Worm (Caenorhabditis elegans) whole organism, L4 larva: ENCODE results near the gene T20G5.9.
A peak's percentile ranks its signal among the peaks of the same experiment; 100 is the strongest.

ENCODE experiments used
- F26F4.8 ChIP-seq: fragments of 200-800 bp; sonication (Bioruptor generic); conservative IDR thresholded peaks from 2 replicates; pipeline ENCODE4 v1.3.6; 2022; ENCODE audit warnings: missing genetic modification characterization, missing compliant biosample characterization
- F37D6.2 ChIP-seq: sonication (generic microtip); optimal IDR thresholded peaks from 2 replicates; lab custom pipeline; 2016; ENCODE audit warnings: mild to moderate bottlenecking, missing genetic modification characterization, missing compliant biosample characterization
- F49E8.2 ChIP-seq: sonication (generic microtip); optimal IDR thresholded peaks from 2 replicates; lab custom pipeline; 2016; ENCODE audit warnings: missing compliant biosample characterization, mild to moderate bottlenecking, missing genetic modification characterization, borderline replicate concordance
- T20F7.1 ChIP-seq: fragments of 200-800 bp; sonication (Bioruptor generic); optimal IDR thresholded peaks from 2 replicates; lab custom pipeline; 2018; ENCODE audit warnings: mild to moderate bottlenecking, missing genetic modification characterization, missing compliant biosample characterization
- T26A8.4 ChIP-seq: fragments of 200-800 bp; sonication (Bioruptor generic); IDR thresholded peaks from 2 replicates; pipeline ENCODE4 v1.3.6; 2022; ENCODE audit warnings: missing genetic modification characterization, missing compliant biosample characterization
- Y75B8A.6 ChIP-seq: fragments of 200-800 bp; sonication (Bioruptor generic); IDR thresholded peaks from 2 replicates; pipeline ENCODE4 v1.3.6; 2022; ENCODE audit warnings: missing genetic modification reagents, missing genetic modification characterization, missing compliant biosample characterization
- ZK546.5 ChIP-seq, 2 experiments: sonication (generic microtip); optimal IDR thresholded peaks; 2 replicates each; lab custom pipeline; 2017; ENCODE audit warnings: missing biosample characterization in 2 of 2, missing genetic modification characterization in 2 of 2
- aha-1 ChIP-seq: fragments of 150-350 bp; peaks from one replicate; lab custom pipeline; 2014; ENCODE audit warnings: missing biosample characterization, missing genetic modification characterization
- ama-1 ChIP-seq: fragments of 150-350 bp; optimal IDR thresholded peaks from 2 replicates; lab custom pipeline; 2014; ENCODE audit warnings: inconsistent platforms, mixed read lengths
- arid-1 ChIP-seq: fragments of 200-800 bp; sonication (Bioruptor generic); conservative IDR thresholded peaks from 2 replicates; pipeline ENCODE4 v1.3.6; 2022; ENCODE audit warnings: missing genetic modification reagents, missing genetic modification characterization, missing compliant biosample characterization
- ceh-20 ChIP-seq: fragments of 200-800 bp; sonication (Bioruptor generic); IDR thresholded peaks from 2 replicates; pipeline ENCODE4 v1.3.6; 2022; ENCODE audit warnings: missing genetic modification reagents, missing genetic modification characterization, missing compliant biosample characterization
- ceh-82 ChIP-seq: sonication (generic microtip); optimal IDR thresholded peaks from 2 replicates; lab custom pipeline; 2017; ENCODE audit warnings: missing biosample characterization, missing genetic modification characterization
- ces-1 ChIP-seq: fragments of 150-350 bp; sonication (generic microtip); optimal IDR thresholded peaks from 4 replicates; lab custom pipeline; 2014; ENCODE audit warnings: missing biosample characterization, missing genetic modification reagents, missing genetic modification characterization
- ctbp-1 ChIP-seq: fragments of 200-800 bp; sonication (Bioruptor generic); IDR thresholded peaks from 2 replicates; pipeline ENCODE4 v1.3.6; 2022; ENCODE audit warnings: missing genetic modification reagents, missing genetic modification characterization, missing compliant biosample characterization
- daf-12 ChIP-seq: fragments of 150-350 bp; optimal IDR thresholded peaks from 2 replicates; lab custom pipeline; 2014; ENCODE audit warnings: missing biosample characterization, missing genetic modification reagents, missing genetic modification characterization
- daf-16 ChIP-seq, 3 experiments: sonication (generic microtip); optimal IDR thresholded peaks; 2 replicates each; lab custom pipeline; 2016 to 2017; ENCODE audit warnings: missing genetic modification characterization in 3 of 3, missing genetic modification reagents in 3 of 3, mild to moderate bottlenecking in 2 of 3, missing compliant biosample characterization in 2 of 3, missing biosample characterization in 1 of 3, moderate library complexity in 1 of 3
- dmd-9 ChIP-seq: fragments of 200-800 bp; sonication (Bioruptor generic); IDR thresholded peaks from 2 replicates; pipeline ENCODE4 v1.3.6; 2022; ENCODE audit warnings: missing genetic modification reagents, missing genetic modification characterization, missing compliant biosample characterization
- dve-1 ChIP-seq: sonication (generic microtip); optimal IDR thresholded peaks from 2 replicates; lab custom pipeline; 2017; ENCODE audit warnings: antibody characterized with exemption, mild to moderate bottlenecking, missing genetic modification characterization, missing compliant biosample characterization; ENCODE audit not compliant: insufficient read depth
- egl-27 ChIP-seq: sonication (generic microtip); optimal IDR thresholded peaks from 3 replicates; lab custom pipeline; 2017; ENCODE audit warnings: missing biosample characterization, missing genetic modification reagents, missing genetic modification characterization
- egl-43 ChIP-seq: fragments of 200-800 bp; sonication (Bioruptor generic); IDR thresholded peaks from 2 replicates; pipeline ENCODE4 v1.3.6; 2022; ENCODE audit warnings: missing genetic modification reagents, missing genetic modification characterization, missing compliant biosample characterization
- fos-1 ChIP-seq: fragments of 150-350 bp; optimal IDR thresholded peaks from 2 replicates; lab custom pipeline; 2014; ENCODE audit warnings: missing biosample characterization, missing genetic modification characterization
- hlh-11 ChIP-seq: fragments of 200-800 bp; sonication (Bioruptor generic); optimal IDR thresholded peaks from 2 replicates; lab custom pipeline; 2018; ENCODE audit warnings: mild to moderate bottlenecking, missing genetic modification characterization, missing compliant biosample characterization
- hlh-30 ChIP-seq: sonication (generic microtip); optimal IDR thresholded peaks from 2 replicates; lab custom pipeline; 2017; ENCODE audit warnings: antibody characterized with exemption, mild to moderate bottlenecking, missing genetic modification characterization, missing compliant biosample characterization; ENCODE audit not compliant: insufficient read depth
- hmg-1.1 ChIP-seq: fragments of 200-800 bp; sonication (Bioruptor generic); IDR thresholded peaks from 2 replicates; pipeline ENCODE4 v1.3.6; 2022; ENCODE audit warnings: missing genetic modification reagents, missing genetic modification characterization, missing compliant biosample characterization
- lim-7 ChIP-seq: fragments of 200-800 bp; sonication (Bioruptor generic); IDR thresholded peaks from 2 replicates; pipeline ENCODE4 v1.3.6; 2022; ENCODE audit warnings: missing genetic modification characterization, missing compliant biosample characterization
- lin-13 ChIP-seq: fragments of 150-350 bp; optimal IDR thresholded peaks from 2 replicates; lab custom pipeline; 2014; ENCODE audit warnings: missing biosample characterization, missing genetic modification reagents, missing genetic modification characterization
- mdt-29 ChIP-seq: fragments of 200-800 bp; sonication (Bioruptor generic); IDR thresholded peaks from 2 replicates; pipeline ENCODE4 v1.3.6; 2022; ENCODE audit warnings: missing genetic modification reagents, missing genetic modification characterization, missing compliant biosample characterization
- mes-2 ChIP-seq: sonication (generic microtip); optimal IDR thresholded peaks from 2 replicates; lab custom pipeline; 2016; ENCODE audit warnings: missing genotype, mild to moderate bottlenecking, missing genetic modification characterization, missing compliant biosample characterization; ENCODE audit not compliant: poor library complexity, severe bottlenecking
- mxl-2 ChIP-seq: fragments of 200-800 bp; sonication (Bioruptor generic); conservative IDR thresholded peaks from 2 replicates; pipeline ENCODE4 v1.3.6; 2022; ENCODE audit warnings: missing genetic modification reagents, missing genetic modification characterization, missing compliant biosample characterization
- nhr-102 ChIP-seq: sonication (generic microtip); optimal IDR thresholded peaks from 2 replicates; lab custom pipeline; 2016; ENCODE audit warnings: mild to moderate bottlenecking, missing genetic modification characterization, moderate library complexity, missing compliant biosample characterization
- nhr-237 ChIP-seq: sonication (generic microtip); optimal IDR thresholded peaks from 2 replicates; lab custom pipeline; 2017; ENCODE audit warnings: missing biosample characterization, missing genetic modification characterization
- nhr-42 ChIP-seq: fragments of 200-800 bp; sonication (Bioruptor generic); IDR thresholded peaks from 2 replicates; pipeline ENCODE4 v1.3.6; 2022; ENCODE audit warnings: missing genetic modification characterization, missing compliant biosample characterization
- nhr-48 ChIP-seq: sonication (generic microtip); optimal IDR thresholded peaks from 2 replicates; lab custom pipeline; 2016; ENCODE audit warnings: mild to moderate bottlenecking, missing genetic modification characterization, missing compliant biosample characterization
- nhr-76 ChIP-seq: fragments of 150-350 bp; optimal IDR thresholded peaks from 2 replicates; lab custom pipeline; 2014; ENCODE audit warnings: missing biosample characterization, missing genetic modification characterization
- nhr-77 ChIP-seq: fragments of 150-350 bp; optimal IDR thresholded peaks from 2 replicates; lab custom pipeline; 2014; ENCODE audit warnings: missing biosample characterization, missing genetic modification characterization
- pha-4 ChIP-seq, 2 experiments: fragments of 150-350 bp in 1 of 2; fragments of 200-800 bp in 1 of 2; sonication (Bioruptor generic) in 1 of 2; IDR thresholded peaks in 1 of 2; optimal IDR thresholded peaks in 1 of 2; 2 replicates each; pipeline versions ENCODE4 v1.3.6 to Lab custom; 2014 to 2022; ENCODE audit warnings: missing genetic modification characterization in 2 of 2, missing genetic modification reagents in 2 of 2, missing biosample characterization in 1 of 2, missing compliant biosample characterization in 1 of 2
- rbr-2 ChIP-seq: sonication (generic microtip); optimal IDR thresholded peaks from 2 replicates; lab custom pipeline; 2016; ENCODE audit warnings: missing genotype, missing genetic modification characterization, missing compliant biosample characterization
- saeg-2 ChIP-seq: fragments of 200-800 bp; sonication (Bioruptor generic); IDR thresholded peaks from 2 replicates; pipeline ENCODE4 v1.3.6; 2022; ENCODE audit warnings: missing genetic modification reagents, missing genetic modification characterization, missing compliant biosample characterization
- snpc-4 ChIP-seq: fragments of 150-350 bp; optimal IDR thresholded peaks from 2 replicates; lab custom pipeline; 2014; ENCODE audit warnings: missing biosample characterization, missing genetic modification characterization
- spr-3 ChIP-seq: fragments of 200-800 bp; sonication (Bioruptor generic); optimal IDR thresholded peaks from 2 replicates; lab custom pipeline; 2018; ENCODE audit warnings: mild to moderate bottlenecking, missing genetic modification characterization, missing compliant biosample characterization
- tag-97 ChIP-seq: fragments of 200-800 bp; sonication (Bioruptor generic); IDR thresholded peaks from 2 replicates; pipeline ENCODE4 v1.3.6; 2022; ENCODE audit warnings: missing genetic modification characterization, missing compliant biosample characterization
- tra-1 ChIP-seq: fragments of 200-800 bp; sonication (Bioruptor generic); IDR thresholded peaks from 2 replicates; pipeline ENCODE4 v1.3.6; 2022; ENCODE audit warnings: missing genetic modification reagents, missing genetic modification characterization, missing compliant biosample characterization
- unc-39 ChIP-seq: sonication (generic microtip); optimal IDR thresholded peaks from 2 replicates; lab custom pipeline; 2017; ENCODE audit warnings: missing biosample characterization, missing genetic modification characterization
- vab-7 ChIP-seq: fragments of 200-800 bp; sonication (Bioruptor generic); IDR thresholded peaks from 2 replicates; pipeline ENCODE4 v1.3.6; 2022; ENCODE audit warnings: missing genetic modification reagents, missing genetic modification characterization, missing compliant biosample characterization
- zip-11 ChIP-seq: fragments of 200-800 bp; sonication (Bioruptor generic); IDR thresholded peaks from 2 replicates; pipeline ENCODE4 v1.3.6; 2022; ENCODE audit warnings: missing genetic modification characterization, missing compliant biosample characterization
- zip-2 ChIP-seq: fragments of 150-350 bp; optimal IDR thresholded peaks from 2 replicates; lab custom pipeline; 2014; ENCODE audit warnings: missing biosample characterization, missing genetic modification characterization
- ztf-7 ChIP-seq: fragments of 150-350 bp; optimal IDR thresholded peaks from 2 replicates; lab custom pipeline; 2014; ENCODE audit warnings: missing biosample characterization, missing genetic modification characterization

Gene T20G5.9

ce11 chrIII:10214540-10214979 lies 4.9 kb downstream of the T20G5.9 start (continued):
- TF ChIP-seq ZK546.5 (tag; optimal IDR thresholded peaks at IDR 0.05; lab: Kevin White, UChicago) (no peak), nhr-237 (tag; lab: Kevin White, UChicago) (no peak), zip-2 (tag; lab: Kevin White, UChicago) (peak; percentile 45), daf-16 (GFP tag; optimal IDR thresholded peaks at IDR 0.05; lab: Kevin White, UChicago) (peak; percentile 40 to 51), daf-16 (tag; optimal IDR thresholded peaks at IDR 0.05; lab: Kevin White, UChicago) (peak; percentile 69), nhr-48 (peak; percentile 65), rbr-2 (tag; lab: Kevin White, UChicago) (peak; percentile 17), fos-1 (tag; lab: Kevin White, UChicago) (peak; percentile 32), ceh-82 (no peak), tag-97 (GFP tag; lab: Robert Waterston, UW) (no peak), ama-1 (lab: Kevin White, UChicago) (peak; percentile 90), tra-1 (GFP tag; lab: Robert Waterston, UW) (peak; percentile 50), F26F4.8 (0 out of 2 replicates have a peak, but pooled peaks have one; percentile 48), spr-3 (GFP tag; lab: Kevin White, UChicago) (peak; percentile 80), ctbp-1 (GFP tag; lab: Robert Waterston, UW) (0 out of 2 replicates have a peak, but pooled peaks have one; percentile 56), pha-4 (GFP tag; IDR thresholded peaks at IDR 0.05; lab: Robert Waterston, UW) (peak; percentile 83), pha-4 (tag; optimal IDR thresholded peaks at IDR 0.05; lab: Kevin White, UChicago) (no peak), saeg-2 (GFP tag; lab: Robert Waterston, UW) (0 out of 2 replicates have a peak, but pooled peaks have one; percentile 43), T20F7.1 (GFP tag; lab: Kevin White, UChicago) (no peak), F49E8.2 (tag; lab: Kevin White, UChicago) (peak; percentile 19), nhr-77 (peak; percentile 75), nhr-102 (tag; lab: Kevin White, UChicago) (peak; percentile 79), mxl-2 (no peak), aha-1 (tag; lab: Kevin White, UChicago) (no peak), ceh-20 (GFP tag; lab: Robert Waterston, UW) (peak; percentile 58; the same call in 1 of the 2 replicates), mdt-29 (peak; percentile 64), egl-27 (tag; lab: Kevin White, UChicago) (no peak), unc-39 (no peak), daf-12 (tag; lab: Kevin White, UChicago) (no peak), arid-1 (GFP tag; lab: Robert Waterston, UW) (peak; percentile 70), nhr-76 (tag; lab: Kevin White, UChicago) (no peak), mes-2 (tag; lab: Kevin White, UChicago) (peak; percentile 49), hlh-11 (tag; lab: Kevin White, UChicago) (peak; percentile 74), ztf-7 (tag; lab: Kevin White, UChicago) (no peak), Y75B8A.6 (GFP tag; lab: Robert Waterston, UW) (peak; percentile 93), lim-7 (GFP tag; lab: Robert Waterston, UW) (0 out of 2 replicates have a peak, but pooled peaks have one; percentile 32), nhr-42 (GFP tag; lab: Robert Waterston, UW) (peak; percentile 71; the same call in 1 of the 2 replicates), ces-1 (GFP tag; lab: Kevin White, UChicago) (no peak), lin-13 (peak; percentile 43), zip-11 (GFP tag; lab: Robert Waterston, UW) (no peak), hlh-30 (tag; lab: Kevin White, UChicago) (peak; percentile 58), egl-43 (GFP tag; lab: Robert Waterston, UW) (peak; percentile 79), dmd-9 (peak; percentile 77), F37D6.2 (tag; lab: Kevin White, UChicago) (no peak), hmg-1.1 (peak; percentile 43; the same call in 1 of the 2 replicates), vab-7 (GFP tag; lab: Robert Waterston, UW) (no peak), snpc-4 (tag; lab: Kevin White, UChicago) (no peak), T26A8.4 (peak; percentile 91), dve-1 (tag; lab: Kevin White, UChicago) (peak; percentile 87)
